Fruit fly (Drosophila melanogaster): Measurements from ENCODE around the gene CG17271.

CG17271 gene

DNA sequence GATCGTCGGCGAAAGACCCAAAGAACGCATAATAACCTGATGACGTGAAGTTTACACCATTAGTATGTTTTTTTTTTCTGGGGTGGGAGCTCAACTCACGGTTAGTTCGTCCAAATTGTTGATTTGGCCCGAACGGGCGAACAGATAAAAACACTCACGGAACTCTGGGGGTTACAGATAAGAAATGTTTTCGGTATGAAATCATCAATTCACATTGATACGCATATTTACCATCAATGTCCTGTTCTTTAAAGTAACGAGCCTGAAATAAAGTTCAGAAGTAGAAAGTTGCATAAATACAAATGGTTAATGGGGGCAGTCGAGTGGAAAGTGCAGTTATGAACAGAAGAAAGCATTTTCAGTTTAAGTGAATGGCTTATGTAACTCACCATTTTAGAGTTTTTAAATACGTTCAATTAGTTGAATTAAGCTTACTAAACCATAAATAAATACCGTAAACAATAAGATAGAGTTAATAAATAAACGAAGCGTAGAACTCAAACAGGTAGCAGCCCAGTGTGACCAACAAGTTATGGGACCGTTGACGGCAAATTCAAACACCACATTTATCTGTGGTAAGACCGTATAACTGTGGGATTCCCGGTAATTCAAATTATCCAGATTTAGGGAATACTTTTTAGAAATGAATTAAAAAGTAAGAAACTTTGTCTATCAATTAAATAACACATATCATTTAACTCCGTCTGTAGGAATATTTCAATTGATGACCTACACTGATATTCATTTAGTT lies 2.2 kb upstream of the CG17271 start, which contains the start of gene CG17272 (continued):
- no peak for TF ChIP-seq gsb-n (tag; optimal IDR thresholded peaks at IDR 0.05)
- peak in 1 of 2 experiments; percentile 34 for TF ChIP-seq Pdp1 (GFP tag; optimal IDR thresholded peaks at IDR 0.05)
- no peak for TF ChIP-seq Hr39 (optimal IDR thresholded peaks at IDR 0.05)
- TF ChIP-seq HmgZ (tag; optimal IDR thresholded peaks at IDR 0.05): no peak
- no peak for TF ChIP-seq dmrt11E (tag; optimal IDR thresholded peaks at IDR 0.05)
- peak; percentile 53 for TF ChIP-seq MESR4 (GFP tag; optimal IDR thresholded peaks at IDR 0.05)
- no peak for TF ChIP-seq ranshi (GFP tag; IDR thresholded peaks at IDR 0.05)
- TF ChIP-seq dm (GFP tag; optimal IDR thresholded peaks at IDR 0.05): no peak
- peak; percentile 22 for TF ChIP-seq CG17186 (GFP tag; optimal IDR thresholded peaks at IDR 0.05)
- TF ChIP-seq MBD-R2 (GFP tag; IDR thresholded peaks at IDR 0.05): peak; percentile 49
- TF ChIP-seq CG12236 (GFP tag; optimal IDR thresholded peaks at IDR 0.05): no peak
- TF ChIP-seq CG8290 (GFP tag; optimal IDR thresholded peaks at IDR 0.05): peak; percentile 15
- peak in 1 of 2 experiments; percentile 28 for TF ChIP-seq CG8290 (tag; optimal IDR thresholded peaks at IDR 0.05)
- no peak for TF ChIP-seq tgo (GFP tag; IDR thresholded peaks at IDR 0.05)
- no peak for TF ChIP-seq Sox102F (GFP tag; optimal IDR thresholded peaks at IDR 0.05)
- no peak for TF ChIP-seq CG10959 (GFP tag; IDR thresholded peaks at IDR 0.05)
- TF ChIP-seq CG7987 (GFP tag; optimal IDR thresholded peaks at IDR 0.05): no peak
- TF ChIP-seq CG4424 (GFP tag; optimal IDR thresholded peaks at IDR 0.05): no peak
- TF ChIP-seq CG10321 (GFP tag; IDR thresholded peaks at IDR 0.05): no peak
- peak; percentile 14 for TF ChIP-seq CG12659 (GFP tag; optimal IDR thresholded peaks at IDR 0.05)
- no peak for TF ChIP-seq ind (GFP tag; optimal IDR thresholded peaks at IDR 0.05)
- no peak for TF ChIP-seq CG6854 (GFP tag; optimal IDR thresholded peaks at IDR 0.05)
- TF ChIP-seq sd (tag; optimal IDR thresholded peaks at IDR 0.05): peak; percentile 80
- TF ChIP-seq CG6254 (GFP tag; optimal IDR thresholded peaks at IDR 0.05): peak; percentile 63
- peak; percentile 44 for TF ChIP-seq CG12769 (tag; optimal IDR thresholded peaks at IDR 0.05)
- TF ChIP-seq twi (tag; optimal IDR thresholded peaks at IDR 0.05): no peak
- TF ChIP-seq slp2 (GFP tag; optimal IDR thresholded peaks at IDR 0.05): no peak
- TF ChIP-seq gfzf (GFP tag; optimal IDR thresholded peaks at IDR 0.05): peak; percentile 88
- TF ChIP-seq phol (tag; optimal IDR thresholded peaks at IDR 0.05): no peak
- no peak for TF ChIP-seq CG17328 (GFP tag; IDR thresholded peaks at IDR 0.05)
- TF ChIP-seq CG11085 (GFP tag; IDR thresholded peaks at IDR 0.05): no peak
- no peak for TF ChIP-seq sob (GFP tag; IDR thresholded peaks at IDR 0.05)
- no peak for TF ChIP-seq Drgx (GFP tag; IDR thresholded peaks at IDR 0.05)
- TF ChIP-seq E2f2 (GFP tag; IDR thresholded peaks at IDR 0.05): peak; percentile 71
- TF ChIP-seq kay (GFP tag; optimal IDR thresholded peaks at IDR 0.05): no peak
- TF ChIP-seq CG14965 (GFP tag; optimal IDR thresholded peaks at IDR 0.05; ENCODE audit: borderline replicate concordance): no peak
- TF ChIP-seq CG15601 (tag; optimal IDR thresholded peaks at IDR 0.05): peak; percentile 39
- TF ChIP-seq dati (GFP tag; IDR thresholded peaks at IDR 0.05): no peak
- TF ChIP-seq CG18619 (GFP tag; optimal IDR thresholded peaks at IDR 0.05): no peak
- TF ChIP-seq CG11093 (GFP tag; IDR thresholded peaks at IDR 0.05): no peak
- TF ChIP-seq CG10565 (GFP tag; optimal IDR thresholded peaks at IDR 0.05): no peak
- TF ChIP-seq Sry-δ (GFP tag; optimal IDR thresholded peaks at IDR 0.05): peak; percentile 4

DNA sequence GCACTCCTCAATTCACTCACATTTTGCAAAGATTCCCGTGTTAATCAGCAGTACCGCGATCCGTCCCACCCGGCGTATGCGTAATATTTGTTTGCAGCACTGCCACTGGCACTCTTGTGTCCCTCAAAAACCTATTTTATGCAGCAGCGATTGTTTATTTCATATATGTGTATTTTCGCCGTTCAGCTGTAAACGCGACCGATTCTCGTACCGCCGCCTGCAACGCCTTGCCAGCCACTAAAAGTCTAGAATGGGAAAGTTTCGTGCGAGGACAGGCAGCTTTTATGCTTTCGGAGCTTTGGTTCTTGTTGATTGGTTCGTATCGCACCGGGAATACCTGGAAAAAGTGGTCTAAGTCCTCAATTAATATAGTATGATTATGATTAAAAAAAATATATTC lies 3.0 kb downstream of the CG17271 start, which contains the start of gene CG17270:
CG17270 (minus strand) TSS at position 241 of the 400 bp plus-strand sequence.
- TF ChIP-seq E2f2 (GFP tag; IDR thresholded peaks at IDR 0.05): no peak
- TF ChIP-seq TFAM (GFP tag; optimal IDR thresholded peaks at IDR 0.05): no peak
- TF ChIP-seq Fer3 (tag; optimal IDR thresholded peaks at IDR 0.05): no peak
- no peak for TF ChIP-seq emc (GFP tag; optimal IDR thresholded peaks at IDR 0.05)
- no peak for TF ChIP-seq CG10431 (GFP tag; optimal IDR thresholded peaks at IDR 0.05)
- TF ChIP-seq sug (tag; optimal IDR thresholded peaks at IDR 0.05): peak; percentile 35
- no peak for TF ChIP-seq CG6272 (GFP tag; IDR thresholded peaks at IDR 0.05)
- no peak for TF ChIP-seq Asciz (GFP tag; optimal IDR thresholded peaks at IDR 0.05)
- TF ChIP-seq sc (optimal IDR thresholded peaks at IDR 0.05): no peak
- no peak for TF ChIP-seq sc (GFP tag; optimal IDR thresholded peaks at IDR 0.05)
- TF ChIP-seq stc (GFP tag; IDR thresholded peaks at IDR 0.05): no peak
- no peak for TF ChIP-seq bigmax (GFP tag; optimal IDR thresholded peaks at IDR 0.05)
- TF ChIP-seq CG17359 (tag; optimal IDR thresholded peaks at IDR 0.05): no peak
